Worm (Caenorhabditis elegans): Measurements from ENCODE around the gene R09E10.5.

DNA sequence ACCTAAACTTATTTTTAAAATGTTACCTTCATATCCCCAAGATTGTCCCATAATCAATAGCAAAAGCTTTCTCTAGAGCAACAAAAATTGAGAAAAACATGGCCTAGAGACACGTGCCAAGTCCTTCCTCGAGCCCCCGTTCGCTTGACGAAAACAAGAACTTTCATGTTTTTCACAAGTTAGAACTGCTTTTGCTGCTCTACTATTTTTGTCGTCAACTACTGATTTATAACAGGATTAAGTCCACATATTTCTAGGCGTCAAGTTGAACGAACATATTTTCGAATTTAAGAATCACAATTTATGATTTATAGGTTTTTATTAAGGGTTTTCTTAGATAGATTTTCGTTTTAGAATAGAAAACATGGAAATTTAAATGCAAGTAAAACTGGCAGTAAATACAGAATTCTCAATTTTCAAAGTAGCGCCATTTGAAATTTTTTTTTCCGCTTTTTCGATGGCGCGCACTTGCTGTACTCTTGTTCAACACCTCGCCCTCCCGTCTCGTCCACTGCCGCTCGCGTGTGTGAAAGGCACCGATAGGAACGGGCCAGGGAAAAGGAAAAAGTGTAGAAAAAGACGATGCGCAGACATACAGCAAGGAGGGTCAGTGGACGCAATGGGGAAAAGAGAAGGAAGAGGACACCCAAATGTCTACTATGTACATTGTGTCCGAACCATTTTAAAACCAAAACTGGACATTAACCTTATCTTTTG, 17.8 kb downstream of the R09E10.5 start, which contains the start of gene rad-51:
- no peak for TF ChIP-seq bed-1 (GFP tag; IDR thresholded peaks at IDR 0.05)
- TF ChIP-seq die-1 (tag; optimal IDR thresholded peaks at IDR 0.05): no peak
- TF ChIP-seq him-1 (tag; optimal IDR thresholded peaks at IDR 0.05): no peak
- TF ChIP-seq unc-62 (GFP tag; optimal IDR thresholded peaks at IDR 0.05): no peak
- no peak for TF ChIP-seq sea-2 (GFP tag; IDR thresholded peaks at IDR 0.05)
- peak; percentile 49 for TF ChIP-seq dpl-1 (GFP tag; optimal IDR thresholded peaks at IDR 0.05)
- no peak for TF ChIP-seq pha-4 (tag; optimal IDR thresholded peaks at IDR 0.05)
- peak; percentile 38 for TF ChIP-seq snpc-3.4 (tag; optimal IDR thresholded peaks at IDR 0.05)
- no peak for TF ChIP-seq ama-1 (optimal IDR thresholded peaks at IDR 0.05)
- TF ChIP-seq ama-1 (GFP tag; optimal IDR thresholded peaks at IDR 0.05): no peak
- TF ChIP-seq mes-4 (tag; optimal IDR thresholded peaks at IDR 0.05): no peak
